Fruit fly (Drosophila melanogaster) whole organism, embryonic: ENCODE measurements around the gene CG43179.

ENCODE experiments used
- Ada2b ChIP-seq: fragments of 200-800 bp; sonication (Bioruptor generic); IDR thresholded peaks from 2 replicates; pipeline ENCODE4 v1.3.6; 2022; ENCODE audit warnings: missing biosample characterization, missing genetic modification characterization
- Atf-2 ChIP-seq: fragments of 200-800 bp; sonication (Bioruptor generic); optimal IDR thresholded peaks from 2 replicates; lab custom pipeline; 2016; ENCODE audit warnings: missing biosample characterization, missing genetic modification characterization
- Atf3 ChIP-seq: fragments of 200-800 bp; sonication (Bioruptor generic); optimal IDR thresholded peaks from 3 replicates; lab custom pipeline; 2016; ENCODE audit warnings: missing biosample characterization, missing genetic modification characterization
- CG10274 ChIP-seq: fragments of 200-800 bp; sonication (Bioruptor generic); optimal IDR thresholded peaks from 3 replicates; lab custom pipeline; 2017; ENCODE audit warnings: missing biosample characterization, mild to moderate bottlenecking, missing genetic modification characterization
- CG10366 ChIP-seq: fragments of 200-800 bp; sonication (Bioruptor generic); IDR thresholded peaks from 2 replicates; pipeline ENCODE4 v1.3.6; 2022; ENCODE audit warnings: missing biosample characterization, missing genetic modification characterization
- CG10654 ChIP-seq: fragments of 200-800 bp; sonication (Bioruptor generic); optimal IDR thresholded peaks from 2 replicates; lab custom pipeline; 2016; ENCODE audit warnings: missing biosample characterization, missing genetic modification characterization
- CG12071 ChIP-seq: fragments of 200-800 bp; sonication (Bioruptor generic); optimal IDR thresholded peaks from 3 replicates; lab custom pipeline; 2018; ENCODE audit warnings: missing biosample characterization, mild to moderate bottlenecking, missing genetic modification characterization
- CG15514 ChIP-seq: fragments of 200-800 bp; sonication (Bioruptor generic); optimal IDR thresholded peaks from 3 replicates; lab custom pipeline; 2017; ENCODE audit warnings: missing biosample characterization, missing genetic modification characterization, mild to moderate bottlenecking, moderate library complexity, missing genetic modification reagents
- CG17385 ChIP-seq: fragments of 200-800 bp; sonication (Bioruptor generic); optimal IDR thresholded peaks from 3 replicates; lab custom pipeline; 2018; ENCODE audit warnings: missing biosample characterization, mild to moderate bottlenecking, missing genetic modification characterization
- CG18764 ChIP-seq: fragments of 200-800 bp; sonication (Bioruptor generic); optimal IDR thresholded peaks from 3 replicates; lab custom pipeline; 2016; ENCODE audit warnings: missing biosample characterization, missing genetic modification characterization
- CG2875 ChIP-seq: fragments of 200-800 bp; sonication (Bioruptor generic); optimal IDR thresholded peaks from 2 replicates; lab custom pipeline; 2017; ENCODE audit warnings: missing biosample characterization, mild to moderate bottlenecking, missing genetic modification characterization, missing genetic modification reagents
- CG30020 ChIP-seq: fragments of 200-800 bp; optimal IDR thresholded peaks from 2 replicates; lab custom pipeline; 2019; ENCODE audit warnings: missing biosample characterization, mild to moderate bottlenecking, missing genetic modification characterization, moderate library complexity
- CG31388 ChIP-seq: fragments of 200-800 bp; sonication (Bioruptor generic); optimal IDR thresholded peaks from 2 replicates; lab custom pipeline; 2016; ENCODE audit warnings: missing biosample characterization, missing genetic modification characterization
- CG42726 ChIP-seq: fragments of 200-800 bp; sonication (Bioruptor generic); IDR thresholded peaks from 2 replicates; pipeline ENCODE4 v1.3.6; 2022; ENCODE audit warnings: missing biosample characterization, missing genetic modification characterization; ENCODE audit not compliant: partially characterized antibody
- CG7357 ChIP-seq: fragments of 200-800 bp; sonication (Bioruptor generic); IDR thresholded peaks from 3 replicates; pipeline ENCODE4 v1.3.6; 2022; ENCODE audit warnings: missing biosample characterization, missing genetic modification characterization
- CG9609 ChIP-seq: fragments of 200-800 bp; sonication (Bioruptor generic); optimal IDR thresholded peaks from 3 replicates; lab custom pipeline; 2016; ENCODE audit warnings: missing biosample characterization, missing genetic modification characterization
- Drgx ChIP-seq: fragments of 200-800 bp; sonication (Bioruptor generic); IDR thresholded peaks from 2 replicates; pipeline ENCODE4 v1.3.6; 2022; ENCODE audit warnings: missing biosample characterization, missing genetic modification characterization
- Ets65A ChIP-seq: fragments of 200-800 bp; sonication (Bioruptor generic); peaks from one replicate; lab custom pipeline; 2016; ENCODE audit warnings: missing biosample characterization, missing genetic modification characterization
- Myb ChIP-seq: fragments of 200-800 bp; sonication (Bioruptor generic); optimal IDR thresholded peaks from 2 replicates; lab custom pipeline; 2016; ENCODE audit warnings: missing biosample characterization, missing genetic modification characterization
- NC2β ChIP-seq: fragments of 200-800 bp; sonication (Bioruptor generic); optimal IDR thresholded peaks from 2 replicates; lab custom pipeline; 2016; ENCODE audit warnings: missing biosample characterization, missing genetic modification characterization
- NK7.1 ChIP-seq: fragments of 200-800 bp; sonication (Bioruptor generic); optimal IDR thresholded peaks from 3 replicates; lab custom pipeline; 2016; ENCODE audit warnings: missing biosample characterization, missing genetic modification characterization
- Sry-δ ChIP-seq: fragments of 200-800 bp; sonication (Bioruptor generic); optimal IDR thresholded peaks from 2 replicates; lab custom pipeline; 2016; ENCODE audit warnings: missing biosample characterization, missing genetic modification characterization
- Ssrp ChIP-seq: fragments of 200-800 bp; sonication (Bioruptor generic); optimal IDR thresholded peaks from 2 replicates; lab custom pipeline; 2018; ENCODE audit warnings: missing biosample characterization, mild to moderate bottlenecking, missing genetic modification characterization, moderate library complexity
- aop ChIP-seq: fragments of 200-800 bp; sonication (Bioruptor generic); IDR thresholded peaks from 2 replicates; pipeline ENCODE4 v1.3.6; 2022; ENCODE audit warnings: missing biosample characterization, missing genetic modification characterization
- ap ChIP-seq: fragments of 200-800 bp; sonication (Bioruptor generic); IDR thresholded peaks from 2 replicates; pipeline ENCODE4 v1.3.6; 2022; ENCODE audit warnings: missing biosample characterization, missing genetic modification characterization
- ara ChIP-seq: fragments of 200-800 bp; sonication (Bioruptor generic); IDR thresholded peaks from 2 replicates; pipeline ENCODE4 v1.3.6; 2022; ENCODE audit warnings: missing biosample characterization, missing genetic modification characterization
- bbx ChIP-seq: fragments of 200-800 bp; sonication (Bioruptor generic); IDR thresholded peaks from 2 replicates; pipeline ENCODE4 v1.3.6; 2022; ENCODE audit warnings: missing biosample characterization, missing genetic modification characterization; ENCODE audit not compliant: partially characterized antibody
- bowl ChIP-seq: fragments of 200-800 bp; sonication (Bioruptor generic); IDR thresholded peaks from 2 replicates; pipeline ENCODE4 v1.3.6; 2022; ENCODE audit warnings: missing biosample characterization, missing genetic modification characterization
- bsh ChIP-seq, 2 experiments: fragments of 200-800 bp; sonication (Bioruptor generic); optimal IDR thresholded peaks; 2 replicates each; lab custom pipeline; 2017 to 2018; ENCODE audit warnings: mild to moderate bottlenecking in 2 of 2, missing biosample characterization in 2 of 2, missing genetic modification characterization in 2 of 2, moderate library complexity in 1 of 2
- chinmo ChIP-seq: fragments of 200-800 bp; sonication (Bioruptor generic); IDR thresholded peaks from 4 replicates; pipeline ENCODE4 v1.3.6; 2022; ENCODE audit warnings: missing biosample characterization, missing genetic modification characterization; ENCODE audit not compliant: partially characterized antibody
- corto ChIP-seq: fragments of 200-800 bp; sonication (Bioruptor generic); optimal IDR thresholded peaks from 2 replicates; lab custom pipeline; 2016; ENCODE audit warnings: missing biosample characterization, mild to moderate bottlenecking, missing genetic modification characterization, moderate library complexity
- disco-r ChIP-seq: fragments of 200-800 bp; sonication (Bioruptor generic); optimal IDR thresholded peaks from 2 replicates; lab custom pipeline; 2016; ENCODE audit warnings: missing biosample characterization, missing genetic modification characterization
- fru ChIP-seq: fragments of >200 bp; optimal IDR thresholded peaks from 2 replicates; lab custom pipeline; 2017
- grau ChIP-seq: fragments of 200-800 bp; optimal IDR thresholded peaks from 3 replicates; lab custom pipeline; 2019; ENCODE audit warnings: missing biosample characterization, mild to moderate bottlenecking, missing genetic modification characterization, moderate library complexity
- gt ChIP-seq: fragments of 200-800 bp; sonication (Bioruptor generic); IDR thresholded peaks from 2 replicates; pipeline ENCODE4 v1.3.6; 2022; ENCODE audit warnings: missing biosample characterization, missing genetic modification characterization
- hth ChIP-seq: fragments of >200 bp; optimal IDR thresholded peaks from 2 replicates; lab custom pipeline; 2017; ENCODE audit warnings: inconsistent platforms
- lilli ChIP-seq: fragments of 200-800 bp; sonication (Bioruptor generic); optimal IDR thresholded peaks from 3 replicates; lab custom pipeline; 2016; ENCODE audit warnings: missing biosample characterization, missing genetic modification characterization
- lov ChIP-seq, 2 experiments: fragments of 200-800 bp in 1 of 2; fragments of >200 bp in 1 of 2; sonication (Bioruptor generic) in 1 of 2; IDR thresholded peaks in 1 of 2; optimal IDR thresholded peaks in 1 of 2; 2 replicates in 1 of 2; 3 replicates in 1 of 2; pipeline versions ENCODE4 v1.3.6 to Lab custom; 2017 to 2022; ENCODE audit warnings: missing biosample characterization in 1 of 2, missing genetic modification characterization in 1 of 2
- maf-S ChIP-seq: fragments of 200-800 bp; sonication (Bioruptor generic); optimal IDR thresholded peaks from 2 replicates; lab custom pipeline; 2016; ENCODE audit warnings: missing biosample characterization, missing genetic modification characterization
- pb ChIP-seq: fragments of 200-800 bp; sonication (Bioruptor generic); optimal IDR thresholded peaks from 3 replicates; lab custom pipeline; 2016; ENCODE audit warnings: missing biosample characterization, missing genetic modification characterization
- sens ChIP-seq: fragments of 200-800 bp; sonication (Bioruptor generic); peaks from one replicate; lab custom pipeline; 2016; ENCODE audit warnings: missing biosample characterization, missing genetic modification characterization
- shn ChIP-seq: fragments of 200-800 bp; sonication (Bioruptor generic); optimal IDR thresholded peaks from 3 replicates; lab custom pipeline; 2016; ENCODE audit warnings: missing biosample characterization, missing genetic modification characterization
- sim ChIP-seq: fragments of 200-800 bp; sonication (Bioruptor generic); IDR thresholded peaks from 2 replicates; pipeline ENCODE4 v1.3.6; 2022; ENCODE audit warnings: missing biosample characterization, missing genetic modification characterization
- sqz ChIP-seq: fragments of 200-800 bp; sonication (Bioruptor generic); optimal IDR thresholded peaks from 3 replicates; lab custom pipeline; 2018; ENCODE audit warnings: missing biosample characterization, mild to moderate bottlenecking, missing genetic modification characterization
- trem ChIP-seq: fragments of 200-800 bp; optimal IDR thresholded peaks from 3 replicates; lab custom pipeline; 2019; ENCODE audit warnings: missing biosample characterization, mild to moderate bottlenecking, missing genetic modification characterization, moderate library complexity
- trh ChIP-seq: fragments of 200-800 bp; sonication (Bioruptor generic); optimal IDR thresholded peaks from 2 replicates; lab custom pipeline; 2016; ENCODE audit warnings: missing biosample characterization, missing genetic modification characterization
- tx ChIP-seq: fragments of 200-800 bp; sonication (Bioruptor generic); optimal IDR thresholded peaks from 2 replicates; lab custom pipeline; 2016; ENCODE audit warnings: missing biosample characterization, missing genetic modification characterization
- vnd ChIP-seq: fragments of 200-800 bp; sonication (Bioruptor generic); IDR thresholded peaks from 3 replicates; pipeline ENCODE4 v1.3.6; 2022; ENCODE audit warnings: missing biosample characterization, missing genetic modification characterization; ENCODE audit not compliant: partially characterized antibody
- wdn ChIP-seq: fragments of 200-800 bp; sonication (Bioruptor generic); IDR thresholded peaks from 2 replicates; pipeline ENCODE4 v1.3.6; 2022; ENCODE audit warnings: missing biosample characterization, missing genetic modification characterization
- wor ChIP-seq: fragments of 200-800 bp; sonication (Bioruptor generic); IDR thresholded peaks from 2 replicates; pipeline ENCODE4 v1.3.6; 2022; ENCODE audit warnings: missing biosample characterization, missing genetic modification characterization

CG43179 gene

DNA sequence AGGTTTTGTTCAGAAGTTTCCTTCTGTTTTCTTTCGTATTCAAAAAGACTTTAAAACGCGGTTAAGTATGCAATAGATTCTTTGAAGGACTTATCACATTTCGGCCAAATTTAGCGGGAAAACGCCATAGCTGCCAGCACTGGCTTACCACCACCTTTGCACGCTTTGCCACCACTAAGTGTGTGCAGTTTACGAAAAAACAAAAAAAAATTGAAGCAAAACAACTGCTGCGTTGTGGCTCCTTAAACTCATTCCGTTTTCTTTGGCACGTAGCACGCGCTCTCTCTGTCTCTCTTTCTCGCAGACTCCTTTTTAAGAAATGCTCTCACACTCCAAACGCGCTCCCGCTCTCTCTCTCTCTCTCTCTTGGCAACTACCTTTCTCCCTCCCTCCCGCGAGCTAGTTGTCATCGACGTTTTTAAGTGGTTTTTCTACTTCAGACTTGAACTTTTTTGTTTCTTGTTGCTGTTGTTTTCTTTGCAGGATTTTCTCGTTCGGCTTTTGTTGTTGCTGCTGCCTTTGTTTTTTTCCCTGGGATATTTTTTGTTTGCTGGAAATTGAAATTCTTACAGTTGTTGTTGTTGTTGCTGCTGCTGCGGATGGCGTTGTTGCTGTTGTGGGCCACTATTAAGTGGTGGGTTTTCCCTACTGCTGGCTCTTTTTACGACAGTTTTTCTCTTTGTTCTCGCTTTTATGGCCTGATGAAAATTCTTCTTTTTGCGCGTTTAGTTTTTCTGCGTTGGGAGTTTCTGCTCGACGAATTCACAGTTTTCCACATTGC lies 22.8 kb downstream of the CG43179 start (continued):
- TF ChIP-seq hth (lab: Kevin White, UChicago) (no peak), fru (no peak), sqz (GFP tag; lab: Kevin White, UChicago) (peak; percentile 94), disco-r (GFP tag; lab: Kevin White, UChicago) (no peak), shn (peak; percentile 23), NK7.1 (GFP tag; lab: Kevin White, UChicago) (no peak), CG18764 (GFP tag; lab: Kevin White, UChicago) (no peak), CG9609 (GFP tag; lab: Kevin White, UChicago) (peak; percentile 15), Drgx (0 out of 2 replicates have a peak, but pooled peaks have one; percentile 56), Myb (GFP tag; lab: Kevin White, UChicago) (no peak), CG31388 (GFP tag; lab: Kevin White, UChicago) (no peak), Ssrp (tag; lab: Kevin White, UChicago) (peak; percentile 8), CG17385 (no peak), bbx (GFP tag; lab: Robert Waterston, UW) (no peak), CG10366 (no peak; the same call in 1 of the 2 replicates), ap (GFP tag; lab: Robert Waterston, UW) (no peak), grau (tag; lab: Kevin White, UChicago) (no peak), CG10654 (no peak), bsh (GFP tag; optimal IDR thresholded peaks at IDR 0.05; lab: Kevin White, UChicago) (peak in 1 of 2 experiments; percentile 70), CG42726 (GFP tag; lab: Robert Waterston, UW) (no peak), Atf3 (no peak), wor (GFP tag; lab: Robert Waterston, UW) (no peak), Sry-δ (GFP tag; lab: Kevin White, UChicago) (peak; percentile 35), ara (no peak), sens (GFP tag; lab: Kevin White, UChicago) (peak; percentile 54), lilli (GFP tag; lab: Kevin White, UChicago) (no peak), wdn (GFP tag; lab: Robert Waterston, UW) (no peak), corto (GFP tag; lab: Kevin White, UChicago) (peak; percentile 8), maf-S (GFP tag; lab: Kevin White, UChicago) (no peak), tx (GFP tag; lab: Kevin White, UChicago) (no peak), vnd (no peak), aop (no peak), bowl (GFP tag; lab: Robert Waterston, UW) (no peak), CG12071 (GFP tag; lab: Kevin White, UChicago) (no peak), CG10274 (no peak), trem (tag; lab: Kevin White, UChicago) (no peak), NC2β (GFP tag; lab: Kevin White, UChicago) (no peak), CG7357 (GFP tag; lab: Robert Waterston, UW) (no peak), CG15514 (GFP tag; lab: Kevin White, UChicago) (peak; percentile 19), gt (no peak), sim (no peak; the same call in 1 of the 2 replicates), lov (optimal IDR thresholded peaks at IDR 0.05; lab: Kevin White, UChicago) (no peak), lov (GFP tag; IDR thresholded peaks at IDR 0.05; lab: Robert Waterston, UW) (0 out of 3 replicates have a peak, but pooled peaks have one; percentile 7), chinmo (0 out of 4 replicates have a peak, but pooled peaks have one; percentile 59), Ada2b (0 out of 2 replicates have a peak, but pooled peaks have one; percentile 5), CG30020 (tag; lab: Kevin White, UChicago) (no peak), trh (no peak), Ets65A (GFP tag; lab: Kevin White, UChicago) (peak; percentile 46), CG2875 (GFP tag; lab: Kevin White, UChicago) (no peak), Atf-2 (GFP tag; lab: Kevin White, UChicago) (no peak), pb (GFP tag; lab: Kevin White, UChicago) (no peak)
